Fruit fly (Drosophila melanogaster): ENCODE results near the gene opm.

The opm gene

DNA sequence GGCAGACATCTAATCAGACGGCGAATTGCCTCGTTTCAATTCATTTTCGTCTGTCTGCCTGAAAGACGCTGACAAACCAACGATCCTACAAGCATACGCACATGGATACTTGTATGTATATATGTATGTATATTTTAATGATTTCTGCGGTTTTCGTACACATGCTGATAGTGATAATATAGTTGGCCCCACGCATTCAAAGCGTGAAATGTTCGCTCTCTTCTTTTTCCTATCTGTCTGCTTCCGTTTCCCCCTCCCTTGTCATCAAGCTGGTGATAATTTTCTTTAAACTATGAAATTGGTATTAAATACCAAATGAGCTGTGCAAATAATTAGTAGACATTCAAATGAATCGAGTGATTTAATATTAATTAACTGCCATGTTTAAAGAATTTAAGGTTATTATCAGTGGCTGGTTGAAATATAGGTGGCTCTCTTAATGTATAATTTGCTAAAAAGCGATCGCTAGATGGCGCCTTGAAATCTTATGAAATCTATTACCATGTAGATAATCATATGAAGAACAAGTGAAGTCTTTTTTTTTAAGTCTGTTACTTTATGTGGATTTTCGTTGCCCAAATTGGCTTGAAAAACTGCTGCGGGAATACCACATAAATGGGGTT is 14.7 kb upstream of the opm start, which contains the start of gene CG33177 (continued):
- TF ChIP-seq ash1 (GFP tag; optimal IDR thresholded peaks at IDR 0.05) (no peak), Hr51 (GFP tag; optimal IDR thresholded peaks at IDR 0.05) (no peak), ham (GFP tag; IDR thresholded peaks at IDR 0.05) (no peak), gcm (GFP tag; optimal IDR thresholded peaks at IDR 0.05) (no peak), abd-A (tag; optimal IDR thresholded peaks at IDR 0.05) (peak; percentile 30), Dip3 (GFP tag; optimal IDR thresholded peaks at IDR 0.05) (no peak), B-H1 (GFP tag; IDR thresholded peaks at IDR 0.05) (no peak), Doc2 (GFP tag; IDR thresholded peaks at IDR 0.05) (no peak), psq (GFP tag; optimal IDR thresholded peaks at IDR 0.05) (no peak), tup (GFP tag; optimal IDR thresholded peaks at IDR 0.05) (no peak), CG17186 (GFP tag; optimal IDR thresholded peaks at IDR 0.05) (no peak), jing (GFP tag; optimal IDR thresholded peaks at IDR 0.05) (no peak), CG8924 (tag; optimal IDR thresholded peaks at IDR 0.05) (no peak), Ets65A (GFP tag) (peak; percentile 37), nmo (GFP tag; optimal IDR thresholded peaks at IDR 0.05) (peak; percentile 19), CG7786 (GFP tag; optimal IDR thresholded peaks at IDR 0.05) (no peak), wor (GFP tag; IDR thresholded peaks at IDR 0.05) (no peak), CG11695 (GFP tag; IDR thresholded peaks at IDR 0.05) (no peak), Dp (GFP tag; optimal IDR thresholded peaks at IDR 0.05) (peak; percentile 8), exex (tag; optimal IDR thresholded peaks at IDR 0.05) (peak; percentile 91), Dll (GFP tag; IDR thresholded peaks at IDR 0.05; ENCODE audit: partially characterized antibody) (no peak), CG30431 (GFP tag; optimal IDR thresholded peaks at IDR 0.05) (no peak), Doc3 (GFP tag; IDR thresholded peaks at IDR 0.05; ENCODE audit: partially characterized antibody) (no peak), p53 (GFP tag; optimal IDR thresholded peaks at IDR 0.05) (no peak), lab (GFP tag; optimal IDR thresholded peaks at IDR 0.05) (peak; percentile 44), NfI (GFP tag; optimal IDR thresholded peaks at IDR 0.05) (peak; percentile 14), fd102C (GFP tag; optimal IDR thresholded peaks at IDR 0.05) (no peak), CG10565 (GFP tag; optimal IDR thresholded peaks at IDR 0.05) (no peak), CG12391 (tag; optimal IDR thresholded peaks at IDR 0.05) (peak; percentile 10), Hey (tag; optimal IDR thresholded peaks at IDR 0.05) (no peak), CG12744 (GFP tag; optimal IDR thresholded peaks at IDR 0.05) (no peak), CG3726 (GFP tag; IDR thresholded peaks at IDR 0.05) (no peak), CG6254 (GFP tag; optimal IDR thresholded peaks at IDR 0.05) (no peak), Xbp1 (GFP tag; optimal IDR thresholded peaks at IDR 0.05) (peak; percentile 28), CG30403 (GFP tag; optimal IDR thresholded peaks at IDR 0.05) (peak; percentile 14), TFAM (GFP tag; optimal IDR thresholded peaks at IDR 0.05) (no peak), ttk (GFP tag; IDR thresholded peaks at IDR 0.05) (no peak), Sry-β (GFP tag; optimal IDR thresholded peaks at IDR 0.05) (no peak), klu (GFP tag; IDR thresholded peaks at IDR 0.05) (no peak), CG7963 (GFP tag; IDR thresholded peaks at IDR 0.05; ENCODE audit: partially characterized antibody) (no peak), Nf-YC (tag; optimal IDR thresholded peaks at IDR 0.05) (peak; percentile 2), CG10147 (GFP tag; optimal IDR thresholded peaks at IDR 0.05) (no peak), CG10431 (GFP tag; optimal IDR thresholded peaks at IDR 0.05) (peak; percentile 69), sens (GFP tag) (peak; percentile 79), en (GFP tag; optimal IDR thresholded peaks at IDR 0.05) (no peak), bsh (GFP tag; optimal IDR thresholded peaks at IDR 0.05) (no peak), Asciz (GFP tag; optimal IDR thresholded peaks at IDR 0.05) (no peak), Elba2 (GFP tag; optimal IDR thresholded peaks at IDR 0.05) (no peak), CG7372 (GFP tag; IDR thresholded peaks at IDR 0.05) (peak; percentile 10; the same call in 1 of the 2 replicates), wdn (GFP tag; IDR thresholded peaks at IDR 0.05) (no peak)
